Worm (Caenorhabditis elegans): Measurements from ENCODE around the gene twk-43.

The twk-43 gene

ce11 chrV:13374532-13374931 is 28.5 kb downstream of the twk-43 start:
- TF ChIP-seq F33H1.4 (GFP tag; IDR thresholded peaks at IDR 0.05) = no peak
- no peak for TF ChIP-seq madf-3 (GFP tag; IDR thresholded peaks at IDR 0.05)
- TF ChIP-seq lsy-27 (tag; optimal IDR thresholded peaks at IDR 0.05; ENCODE audit: borderline replicate concordance, insufficient read depth) = no peak
- TF ChIP-seq F55B11.4 (tag; optimal IDR thresholded peaks at IDR 0.05; ENCODE audit: borderline replicate concordance, insufficient read depth) = no peak
- TF ChIP-seq lin-26 (GFP tag; IDR thresholded peaks at IDR 0.05) = no peak
- peak; percentile 17 for TF ChIP-seq nhr-80 (tag; optimal IDR thresholded peaks at IDR 0.05)
- peak; percentile 63 for TF ChIP-seq egrh-3 (GFP tag; IDR thresholded peaks at IDR 0.05)
- no peak for TF ChIP-seq B0336.3 (GFP tag; IDR thresholded peaks at IDR 0.05)
- TF ChIP-seq dox-1 (GFP tag; IDR thresholded peaks at IDR 0.05) = peak; percentile 50; the same call in 1 of the 2 replicates
- TF ChIP-seq zfh-2 (GFP tag; conservative IDR thresholded peaks at IDR 0.05) = peak; percentile 89
- no peak for TF ChIP-seq B0035.1 (tag; optimal IDR thresholded peaks at IDR 0.05)
- TF ChIP-seq ztf-3 (GFP tag; optimal IDR thresholded peaks at IDR 0.05) = no peak
- TF ChIP-seq cebp-2 (GFP tag; IDR thresholded peaks at IDR 0.05) = no peak
- no peak for TF ChIP-seq K11D2.4 (GFP tag; IDR thresholded peaks at IDR 0.05)
- TF ChIP-seq nfya-2 (GFP tag; IDR thresholded peaks at IDR 0.05) = no peak
- no peak for TF ChIP-seq B0019.2 (GFP tag; conservative IDR thresholded peaks at IDR 0.05)
- no peak for TF ChIP-seq hsf-1 (GFP tag; IDR thresholded peaks at IDR 0.05)
- no peak for TF ChIP-seq Y53F4B.3 (GFP tag; IDR thresholded peaks at IDR 0.05)
- TF ChIP-seq die-1 (tag; optimal IDR thresholded peaks at IDR 0.05) = no peak

- TF ChIP-seq cebp-1 (GFP tag; IDR thresholded peaks at IDR 0.05) = no peak
- TF ChIP-seq cebp-1 (tag; optimal IDR thresholded peaks at IDR 0.05) = peak; percentile 19
- TF ChIP-seq B0336.3 (GFP tag; IDR thresholded peaks at IDR 0.05) = no peak
Measured at ce11 chrV:13375861-13376260, 29.8 kb downstream of the twk-43 start.

- TF ChIP-seq unc-130 (GFP tag; optimal IDR thresholded peaks at IDR 0.05) (no peak), snpc-4 (GFP tag; optimal IDR thresholded peaks at IDR 0.05) (no peak), snpc-4 (tag; optimal IDR thresholded peaks at IDR 0.05) (peak in 1 of 4 experiments; percentile 9), egl-44 (GFP tag; IDR thresholded peaks at IDR 0.05) (no peak), Y95B8A.8 (GFP tag; IDR thresholded peaks at IDR 0.05) (0 out of 2 replicates have a peak, but pooled peaks have one; percentile 62), dox-1 (GFP tag; IDR thresholded peaks at IDR 0.05) (0 out of 2 replicates have a peak, but pooled peaks have one; percentile 24), B0035.1 (tag; optimal IDR thresholded peaks at IDR 0.05) (no peak), nfya-1 (tag; optimal IDR thresholded peaks at IDR 0.05; ENCODE audit: borderline replicate concordance, insufficient read depth) (no peak), nhr-80 (tag; optimal IDR thresholded peaks at IDR 0.05) (peak; percentile 91), cebp-1 (GFP tag; IDR thresholded peaks at IDR 0.05) (no peak), cebp-1 (tag; optimal IDR thresholded peaks at IDR 0.05) (peak; percentile 48), atf-7 (tag; optimal IDR thresholded peaks at IDR 0.05) (peak; percentile 67), snpc-1.3 (tag; optimal IDR thresholded peaks at IDR 0.05; ENCODE audit: insufficient read depth) (no peak), let-607 (tag; optimal IDR thresholded peaks at IDR 0.05) (peak; percentile 79 to 91), ceh-79 (tag; optimal IDR thresholded peaks at IDR 0.05) (no peak), Y53F4B.3 (GFP tag; IDR thresholded peaks at IDR 0.05) (no peak), madf-10 (tag; optimal IDR thresholded peaks at IDR 0.05) (no peak), lsl-1 (GFP tag; optimal IDR thresholded peaks at IDR 0.05) (no peak), ama-1 (optimal IDR thresholded peaks at IDR 0.05) (no peak), ama-1 (GFP tag; optimal IDR thresholded peaks at IDR 0.05) (no peak), nfya-2 (GFP tag; IDR thresholded peaks at IDR 0.05) (no peak), F57C9.4 (tag; optimal IDR thresholded peaks at IDR 0.05) (no peak), ekl-4 (GFP tag; IDR thresholded peaks at IDR 0.05) (no peak)
Measured at ce11 chrV:13377130-13377529, 31.1 kb downstream of the twk-43 start.

All from whole organism, young adult.